Worm (Caenorhabditis elegans) whole organism, early embryonic: ENCODE data around the gene F29G9.1.

Experiments used
- B0310.2 ChIP-seq: sonication (generic microtip); optimal IDR thresholded peaks from 2 replicates; lab custom pipeline; 2016; ENCODE audit warnings: mild to moderate bottlenecking, missing genetic modification characterization, missing compliant biosample characterization
- F13C5.2 ChIP-seq: sonication (generic microtip); optimal IDR thresholded peaks from 2 replicates; lab custom pipeline; 2017; ENCODE audit warnings: mild to moderate bottlenecking, missing genetic modification characterization, inconsistent platforms, missing compliant biosample characterization
- aly-1 ChIP-seq: sonication (generic microtip); optimal IDR thresholded peaks from 2 replicates; lab custom pipeline; 2016; ENCODE audit warnings: missing genetic modification characterization, missing compliant biosample characterization
- ama-1 ChIP-seq: fragments of 150-350 bp; optimal IDR thresholded peaks from 2 replicates; lab custom pipeline; 2014
- ceh-13 ChIP-seq: fragments of 200-800 bp; sonication (Bioruptor generic); optimal IDR thresholded peaks from 2 replicates; lab custom pipeline; 2018; ENCODE audit warnings: mild to moderate bottlenecking, missing genetic modification characterization, missing compliant biosample characterization
- ceh-36 ChIP-seq: sonication (generic microtip); optimal IDR thresholded peaks from 2 replicates; lab custom pipeline; 2016; ENCODE audit warnings: missing genetic modification characterization, inconsistent platforms, missing compliant biosample characterization
- ets-7 ChIP-seq: sonication (generic microtip); optimal IDR thresholded peaks from 2 replicates; lab custom pipeline; 2016; ENCODE audit warnings: missing genotype, missing genetic modification characterization, missing compliant biosample characterization
- flt-1 ChIP-seq: fragments of 200-800 bp; sonication (Bioruptor generic); IDR thresholded peaks from 2 replicates; pipeline ENCODE4 v1.3.6; 2022; ENCODE audit warnings: missing genetic modification characterization, missing compliant biosample characterization
- hmbx-1 ChIP-seq: sonication (generic microtip); optimal IDR thresholded peaks from 2 replicates; lab custom pipeline; 2016; ENCODE audit warnings: mild to moderate bottlenecking, missing genetic modification characterization, missing compliant biosample characterization
- hmg-4 ChIP-seq: fragments of 200-800 bp; sonication (Bioruptor generic); optimal IDR thresholded peaks from 2 replicates; lab custom pipeline; 2018; ENCODE audit warnings: mild to moderate bottlenecking, missing genetic modification characterization, missing compliant biosample characterization
- hnd-1 ChIP-seq: sonication (generic microtip); optimal IDR thresholded peaks from 2 replicates; lab custom pipeline; 2016; ENCODE audit warnings: missing genetic modification characterization, missing compliant biosample characterization
- pes-1 ChIP-seq: fragments of 200-800 bp; sonication (Bioruptor generic); IDR thresholded peaks from 2 replicates; pipeline ENCODE4 v1.3.6; 2022; ENCODE audit warnings: missing genetic modification reagents, missing genetic modification characterization, missing compliant biosample characterization
- scrt-1 ChIP-seq: fragments of 200-800 bp; sonication (Bioruptor generic); IDR thresholded peaks from 2 replicates; pipeline ENCODE4 v1.3.6; 2022; ENCODE audit warnings: missing genetic modification characterization, missing compliant biosample characterization
- sea-1 ChIP-seq: fragments of 200-800 bp; sonication (Bioruptor generic); conservative IDR thresholded peaks from 2 replicates; pipeline ENCODE4 v1.3.6; 2022; ENCODE audit warnings: missing genetic modification characterization, missing compliant biosample characterization
- tbx-11 ChIP-seq: fragments of 200-800 bp; sonication (Bioruptor generic); IDR thresholded peaks from 2 replicates; pipeline ENCODE4 v1.3.6; 2022; ENCODE audit warnings: missing genetic modification characterization, missing compliant biosample characterization
- tbx-37 ChIP-seq: fragments of 200-800 bp; sonication (Bioruptor generic); conservative IDR thresholded peaks from 2 replicates; pipeline ENCODE4 v1.3.6; 2022; ENCODE audit warnings: missing genetic modification reagents, missing genetic modification characterization, missing compliant biosample characterization
- tra-4 ChIP-seq: sonication (generic microtip); optimal IDR thresholded peaks from 2 replicates; lab custom pipeline; 2017; ENCODE audit warnings: missing genetic modification characterization, missing compliant biosample characterization

F29G9.1 gene

DNA sequence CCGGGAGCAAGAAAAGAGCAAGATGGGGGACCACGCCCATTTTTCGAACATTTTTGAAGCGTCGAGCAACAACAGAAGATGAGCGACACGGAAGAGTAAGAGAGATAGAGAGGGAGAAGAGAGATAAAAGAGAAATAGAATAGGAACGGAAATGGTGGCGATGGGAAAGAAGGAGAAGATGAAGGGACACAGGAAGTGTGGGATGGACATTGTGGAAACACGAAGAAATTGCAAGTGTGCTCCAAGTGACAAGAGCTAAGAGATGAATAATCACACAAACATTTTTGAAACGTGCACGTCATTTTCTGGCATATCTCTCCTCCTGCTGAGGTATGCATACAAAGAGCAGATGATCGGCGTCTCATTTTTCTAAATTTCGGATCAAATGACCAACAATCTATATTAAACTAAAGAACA lies 8.3 kb upstream of the F29G9.1 start:
- TF ChIP-seq hmbx-1 (tag; lab: Kevin White, UChicago) (no peak), B0310.2 (no peak), ceh-36 (tag; lab: Kevin White, UChicago) (no peak), ets-7 (tag; lab: Kevin White, UChicago) (no peak), ceh-13 (GFP tag; lab: Kevin White, UChicago) (no peak), scrt-1 (GFP tag; lab: Robert Waterston, UW) (no peak)

DNA sequence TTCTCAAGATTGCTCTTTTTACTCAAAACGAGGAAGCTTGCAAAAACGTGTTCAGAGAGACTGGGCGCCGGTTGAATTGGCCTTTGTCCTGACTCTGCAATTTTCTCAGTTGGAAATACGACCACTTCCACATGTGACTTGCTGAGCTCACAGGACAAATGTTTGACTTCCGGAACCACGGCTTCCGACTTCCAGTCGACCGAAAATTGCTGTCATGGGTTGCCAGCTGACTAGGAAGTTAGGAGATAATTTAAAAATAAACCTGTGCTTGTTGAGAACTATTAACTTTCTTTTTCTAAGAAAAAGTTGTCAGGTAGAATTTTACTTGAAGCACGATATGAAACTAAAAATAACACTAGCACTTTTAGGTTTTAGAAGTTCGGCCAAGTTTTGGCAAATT lies 7.3 kb upstream of the F29G9.1 start:
- TF ChIP-seq F13C5.2 (tag; lab: Kevin White, UChicago) (no peak), tra-4 (no peak), hnd-1 (no peak), scrt-1 (GFP tag; lab: Robert Waterston, UW) (no peak), sea-1 (GFP tag; lab: Robert Waterston, UW) (no peak), ceh-36 (tag; lab: Kevin White, UChicago) (no peak), flt-1 (GFP tag; lab: Robert Waterston, UW) (no peak), ama-1 (lab: Kevin White, UChicago) (no peak), pes-1 (GFP tag; lab: Robert Waterston, UW) (no peak), tbx-37 (no peak), ets-7 (tag; lab: Kevin White, UChicago) (no peak)

DNA sequence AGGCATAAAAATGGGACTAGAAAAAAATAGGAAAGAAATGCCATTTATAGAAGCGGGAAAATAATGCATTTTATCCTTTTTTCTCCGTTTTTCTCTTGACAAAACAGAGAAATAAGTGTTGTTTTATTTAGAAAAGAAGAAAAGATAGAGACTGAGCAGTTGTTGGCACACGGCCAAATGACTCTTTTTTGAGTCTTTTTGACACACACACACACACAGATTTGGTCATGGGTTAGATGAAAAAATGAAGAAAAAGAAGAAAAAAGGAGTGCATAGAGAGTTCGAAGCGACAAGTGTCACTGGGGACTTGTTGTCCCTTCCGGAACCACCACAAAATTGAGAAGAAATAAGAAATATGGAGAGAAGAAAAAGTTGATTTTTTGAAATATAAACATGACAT lies 5.4 kb upstream of the F29G9.1 start:
- TF ChIP-seq tbx-11 (GFP tag; lab: Robert Waterston, UW) (no peak), pes-1 (GFP tag; lab: Robert Waterston, UW) (no peak), ceh-36 (tag; lab: Kevin White, UChicago) (no peak), hmg-4 (no peak), tbx-37 (no peak), F13C5.2 (tag; lab: Kevin White, UChicago) (no peak), hnd-1 (no peak), scrt-1 (GFP tag; lab: Robert Waterston, UW) (no peak), flt-1 (GFP tag; lab: Robert Waterston, UW) (no peak), aly-1 (tag; lab: Kevin White, UChicago) (no peak), B0310.2 (no peak), tra-4 (no peak), sea-1 (GFP tag; lab: Robert Waterston, UW) (no peak), ama-1 (lab: Kevin White, UChicago) (no peak), ceh-13 (GFP tag; lab: Kevin White, UChicago) (no peak), hmbx-1 (tag; lab: Kevin White, UChicago) (no peak), ets-7 (tag; lab: Kevin White, UChicago) (no peak)

DNA sequence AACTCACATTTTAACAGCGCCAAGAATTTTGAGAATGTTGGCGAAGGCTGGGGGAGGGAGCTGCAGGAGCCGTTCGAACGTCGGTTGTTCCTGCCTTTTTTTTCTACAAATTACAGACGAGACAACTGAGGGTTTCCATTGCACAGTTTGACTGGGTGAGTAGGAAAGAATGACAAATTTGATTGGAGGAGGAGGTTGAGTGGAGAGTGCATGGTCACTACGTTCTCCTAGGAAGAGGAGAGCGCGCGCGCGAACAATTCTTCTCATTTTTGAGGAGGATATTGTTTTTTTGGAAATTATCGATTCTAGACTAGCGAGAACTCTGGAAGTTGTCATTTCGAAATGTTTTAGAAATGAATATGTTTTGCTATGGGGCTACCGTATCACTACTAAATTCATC lies 4.2 kb upstream of the F29G9.1 start, which contains the start of gene dhs-17:
TSS of gene dhs-17 (minus strand) at position 101 of the 400 bp plus-strand sequence.
- TF ChIP-seq ceh-13 (GFP tag; lab: Kevin White, UChicago) (no peak), B0310.2 (no peak), aly-1 (tag; lab: Kevin White, UChicago) (no peak), sea-1 (GFP tag; lab: Robert Waterston, UW) (no peak), F13C5.2 (tag; lab: Kevin White, UChicago) (no peak), tbx-11 (GFP tag; lab: Robert Waterston, UW) (no peak), ama-1 (lab: Kevin White, UChicago) (no peak), hmbx-1 (tag; lab: Kevin White, UChicago) (no peak), scrt-1 (GFP tag; lab: Robert Waterston, UW) (no peak), flt-1 (GFP tag; lab: Robert Waterston, UW) (no peak), ceh-36 (tag; lab: Kevin White, UChicago) (no peak), tbx-37 (no peak), tra-4 (no peak), hmg-4 (no peak), hnd-1 (no peak), ets-7 (tag; lab: Kevin White, UChicago) (no peak), pes-1 (GFP tag; lab: Robert Waterston, UW) (no peak)

DNA sequence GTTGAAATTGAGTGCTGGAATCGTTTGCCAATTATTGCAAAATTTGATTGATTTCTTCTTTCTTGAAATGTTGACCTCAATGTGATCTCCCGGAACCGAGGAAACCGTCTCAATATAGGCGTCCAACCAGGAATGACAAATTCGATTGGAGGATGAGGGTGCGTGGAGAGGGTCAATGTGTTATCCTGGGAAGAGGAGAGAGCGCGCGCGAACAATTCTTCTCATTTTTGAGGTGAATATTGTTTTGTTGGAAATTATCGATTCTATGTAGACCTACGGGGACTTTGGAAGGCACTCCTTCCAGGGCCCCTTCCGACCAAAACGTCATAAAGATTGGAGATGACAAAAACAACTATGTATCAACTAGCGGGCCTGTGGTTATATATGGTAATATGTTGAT lies 2.4 kb upstream of the F29G9.1 start:
- TF ChIP-seq tra-4 (no peak), B0310.2 (no peak)

DNA sequence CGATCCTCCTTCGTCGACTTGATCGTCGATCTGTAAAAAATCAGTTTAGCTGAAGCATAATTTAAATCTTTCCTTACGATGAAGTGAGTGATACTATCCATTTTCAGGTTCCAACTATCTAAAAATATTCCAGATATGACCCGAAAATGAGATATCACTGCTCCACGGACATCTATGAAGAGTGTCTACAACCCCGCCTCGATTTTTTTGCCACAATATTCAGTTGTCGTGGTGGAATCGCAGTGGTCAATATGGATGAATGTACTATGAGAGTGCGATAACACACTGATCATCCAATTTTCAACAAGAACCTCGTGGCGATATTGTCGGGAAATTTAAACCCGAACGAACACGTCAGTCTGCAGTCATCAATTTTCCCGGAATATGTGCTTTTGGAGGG lies 2.5 kb downstream of the F29G9.1 start, which contains the start of gene R01B10.2:
TSS of gene R01B10.2 (minus strand) at position 101 of the 400 bp plus-strand sequence.
- TF ChIP-seq F13C5.2 (tag; lab: Kevin White, UChicago) (no peak), hnd-1 (no peak), ets-7 (tag; lab: Kevin White, UChicago) (no peak), scrt-1 (GFP tag; lab: Robert Waterston, UW) (no peak), flt-1 (GFP tag; lab: Robert Waterston, UW) (no peak), pes-1 (GFP tag; lab: Robert Waterston, UW) (no peak), aly-1 (tag; lab: Kevin White, UChicago) (no peak), ceh-36 (tag; lab: Kevin White, UChicago) (no peak), hmbx-1 (tag; lab: Kevin White, UChicago) (no peak), tra-4 (no peak), B0310.2 (no peak), ama-1 (lab: Kevin White, UChicago) (no peak), hmg-4 (no peak), tbx-11 (GFP tag; lab: Robert Waterston, UW) (no peak), ceh-13 (GFP tag; lab: Kevin White, UChicago) (no peak), tbx-37 (no peak), sea-1 (GFP tag; lab: Robert Waterston, UW) (no peak)

DNA sequence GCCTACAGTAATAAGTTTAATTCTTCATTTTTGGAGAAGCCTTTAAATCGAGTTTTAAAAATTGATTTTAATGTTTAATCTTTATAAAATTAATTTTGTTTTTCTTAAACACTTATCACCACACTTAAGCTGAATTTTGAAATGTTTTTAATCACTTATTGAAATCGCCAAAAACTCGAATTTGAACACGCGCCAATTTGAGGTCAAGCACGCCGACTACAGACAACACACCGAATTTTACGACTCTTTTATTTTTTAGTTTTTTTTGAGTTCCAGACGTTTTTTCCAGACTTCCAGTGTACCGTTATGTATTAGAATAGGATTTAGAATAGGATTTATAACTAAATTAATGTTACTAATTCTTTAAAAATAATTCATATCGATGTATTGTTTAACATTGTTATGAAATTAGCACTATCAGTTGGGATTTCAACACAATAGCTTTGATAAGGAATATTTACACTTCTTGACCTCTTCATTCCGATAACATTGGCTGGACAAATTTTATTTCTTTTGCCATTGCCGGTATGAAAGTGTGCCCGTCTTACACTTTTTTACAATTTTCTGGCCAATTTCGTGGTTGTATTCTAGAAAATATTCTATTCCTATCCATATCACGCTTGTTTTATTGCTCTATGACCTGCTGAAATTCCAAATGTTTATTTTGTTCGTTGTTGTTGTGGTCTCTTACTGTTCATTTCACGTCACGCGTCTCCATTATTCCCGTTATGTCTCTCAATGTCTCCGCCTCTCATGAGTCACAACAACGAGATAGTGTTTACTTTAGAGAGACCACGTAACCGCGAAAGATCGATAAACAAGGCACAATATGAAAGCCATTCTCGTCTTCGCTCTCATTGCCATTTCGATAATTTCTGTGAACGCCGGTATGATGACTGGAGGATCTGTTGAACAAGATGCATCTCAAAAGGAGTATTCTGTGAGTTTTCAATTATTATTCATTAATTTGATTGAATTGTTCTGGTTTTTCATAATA lies 4.7 kb downstream of the F29G9.1 start, which contains the start of gene cpi-2:
TSS of gene cpi-2 (plus strand) at position 788 of the 997 bp plus-strand sequence.
- no peak for TF ChIP-seq B0310.2
- no peak for TF ChIP-seq hnd-1
- TF ChIP-seq F13C5.2 (tag; lab: Kevin White, UChicago) = peak; percentile 56
